Fruit fly (Drosophila melanogaster) whole organism: Measurements from ENCODE around the gene CG4168.

Source experiments
- CG8478 ChIP-seq: fragments of >200 bp; optimal IDR thresholded peaks from 2 replicates; lab custom pipeline; 2018; ENCODE audit warnings: inconsistent platforms
- EcR ChIP-seq, 2 experiments: fragments of >200 bp; optimal IDR thresholded peaks; 2 replicates each; lab custom pipeline; 2017; ENCODE audit warnings: missing biosample characterization in 2 of 2, missing genetic modification characterization in 2 of 2, missing genetic modification reagents in 2 of 2

DNA sequence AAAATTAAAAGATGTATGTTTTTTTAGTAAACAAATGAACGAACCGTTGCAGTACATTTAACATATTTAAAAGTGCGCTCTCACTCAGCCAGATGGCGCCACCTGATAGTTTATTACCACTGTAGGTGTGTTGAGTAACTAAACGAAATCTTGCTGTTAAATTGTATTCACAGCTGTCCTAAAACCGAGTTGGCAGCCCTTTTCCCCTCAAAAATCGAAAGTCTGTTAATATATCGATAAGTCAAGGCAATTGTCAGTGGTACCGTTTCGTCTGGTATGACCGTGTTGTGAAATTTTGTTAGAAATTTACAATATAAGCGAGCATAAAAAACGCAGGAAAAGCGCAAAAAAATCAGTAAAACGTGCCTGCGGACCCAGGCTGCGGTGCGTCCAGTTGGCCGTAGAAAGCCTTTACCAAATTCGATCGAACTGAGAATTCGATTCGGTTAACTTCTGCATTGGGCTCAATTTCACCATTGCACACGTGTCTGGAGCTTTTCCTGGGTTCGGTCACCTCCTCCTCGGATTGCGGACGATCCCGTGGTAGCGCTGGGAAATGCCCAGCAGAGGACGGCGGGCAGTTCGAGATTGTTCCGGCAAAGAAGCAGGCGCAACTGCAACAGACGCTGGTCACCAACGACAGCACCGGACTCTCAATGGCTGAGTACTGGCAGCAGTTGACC is 86.9 kb downstream of the CG4168 start, which contains the start of gene stc:
- TF ChIP-seq EcR (GFP tag; optimal IDR thresholded peaks at IDR 0.05; lab: Kevin White, UChicago) (no peak), CG8478 (no peak)
